Fruit fly (Drosophila melanogaster): ENCODE results near the gene orb2.
A peak's percentile ranks its signal among the peaks of the same experiment; 100 is the strongest.

Gene orb2

dm6 chr3L:8966324-8967011 lies 12.2 kb upstream of the orb2 start, which contains the start of the genes CG5653 and CG5021 (continued):
- TF ChIP-seq crp (GFP tag; optimal IDR thresholded peaks at IDR 0.05) (peak in 1 of 2 experiments; percentile 68), CG5180 (GFP tag; optimal IDR thresholded peaks at IDR 0.05) (no peak), NC2α (GFP tag; optimal IDR thresholded peaks at IDR 0.05) (no peak), Meics (GFP tag; optimal IDR thresholded peaks at IDR 0.05) (no peak), CG5245 (GFP tag; optimal IDR thresholded peaks at IDR 0.05) (no peak), CG9797 (GFP tag; optimal IDR thresholded peaks at IDR 0.05) (no peak), CG13775 (GFP tag; optimal IDR thresholded peaks at IDR 0.05) (no peak), CG30020 (tag; optimal IDR thresholded peaks at IDR 0.05) (no peak), Nf-YA (GFP tag; IDR thresholded peaks at IDR 0.05) (no peak), ken (GFP tag; IDR thresholded peaks at IDR 0.05) (no peak), fd96Cb (tag; optimal IDR thresholded peaks at IDR 0.05) (no peak), bbx (GFP tag; IDR thresholded peaks at IDR 0.05; ENCODE audit: partially characterized antibody) (peak; percentile 72), gsb-n (tag; optimal IDR thresholded peaks at IDR 0.05) (no peak), Dll (GFP tag; IDR thresholded peaks at IDR 0.05; ENCODE audit: partially characterized antibody) (no peak; the same call in 3 of the 4 replicates), lbe (GFP tag; optimal IDR thresholded peaks at IDR 0.05) (no peak), CG2120 (GFP tag; optimal IDR thresholded peaks at IDR 0.05) (no peak), sc (optimal IDR thresholded peaks at IDR 0.05) (no peak), sc (GFP tag; optimal IDR thresholded peaks at IDR 0.05) (no peak), CG10267 (tag; optimal IDR thresholded peaks at IDR 0.05) (no peak), CG6854 (GFP tag; optimal IDR thresholded peaks at IDR 0.05) (no peak), Scr (GFP tag; IDR thresholded peaks at IDR 0.05; ENCODE audit: partially characterized antibody) (peak; percentile 47), cas (GFP tag; IDR thresholded peaks at IDR 0.05) (no peak), GATAe (GFP tag; conservative IDR thresholded peaks at IDR 0.05) (no peak), CG11560 (tag; IDR thresholded peaks at IDR 0.05) (no peak), dimm (GFP tag; IDR thresholded peaks at IDR 0.05) (no peak), lov (optimal IDR thresholded peaks at IDR 0.05) (no peak), lov (GFP tag; IDR thresholded peaks at IDR 0.05) (no peak), tap (tag; optimal IDR thresholded peaks at IDR 0.05) (no peak), nau (GFP tag; optimal IDR thresholded peaks at IDR 0.05) (no peak), sug (tag; optimal IDR thresholded peaks at IDR 0.05) (no peak), Dfd (GFP tag; optimal IDR thresholded peaks at IDR 0.05) (no peak), Doc3 (GFP tag; IDR thresholded peaks at IDR 0.05; ENCODE audit: partially characterized antibody) (peak; percentile 21; the same call in 1 of the 3 replicates), Tbp (GFP tag; optimal IDR thresholded peaks at IDR 0.05) (no peak), CG13123 (GFP tag; optimal IDR thresholded peaks at IDR 0.05) (no peak), sr (GFP tag; IDR thresholded peaks at IDR 0.05) (no peak), CG8924 (tag; optimal IDR thresholded peaks at IDR 0.05) (no peak), Rx (GFP tag; IDR thresholded peaks at IDR 0.05) (no peak), PHDP (tag; optimal IDR thresholded peaks at IDR 0.05) (no peak), CG9932 (GFP tag; IDR thresholded peaks at IDR 0.05) (no peak), Sry-δ (GFP tag; optimal IDR thresholded peaks at IDR 0.05) (peak; percentile 88), Atf6 (GFP tag; IDR thresholded peaks at IDR 0.05) (no peak), CG18262 (tag; optimal IDR thresholded peaks at IDR 0.05) (no peak), crc (GFP tag; optimal IDR thresholded peaks at IDR 0.05) (no peak), ind (GFP tag; optimal IDR thresholded peaks at IDR 0.05) (no peak), CG4404 (GFP tag; IDR thresholded peaks at IDR 0.05) (no peak), CG34224 (GFP tag; IDR thresholded peaks at IDR 0.05; ENCODE audit: partially characterized antibody) (peak; percentile 66), Antp (GFP tag; optimal IDR thresholded peaks at IDR 0.05) (no peak), Fer1 (GFP tag; optimal IDR thresholded peaks at IDR 0.05) (no peak), crol (GFP tag; IDR thresholded peaks at IDR 0.05) (no peak), pita (GFP tag; optimal IDR thresholded peaks at IDR 0.05) (no peak), CG15514 (GFP tag; optimal IDR thresholded peaks at IDR 0.05) (peak; percentile 55)

All from whole organism, embryonic.